Worm (Caenorhabditis elegans) whole organism, late embryonic: ENCODE results near the gene nspg-12.

Experiments
- elt-2 ChIP-seq: sonication (generic microtip); optimal IDR thresholded peaks from 2 replicates; lab custom pipeline; 2016; ENCODE audit warnings: missing genetic modification reagents, missing genetic modification characterization, missing compliant biosample characterization
- eyg-1 ChIP-seq: sonication (generic microtip); optimal IDR thresholded peaks from 2 replicates; lab custom pipeline; 2016; ENCODE audit warnings: missing genotype, missing genetic modification characterization, missing compliant biosample characterization
- pax-1 ChIP-seq: fragments of 150-350 bp; optimal IDR thresholded peaks from 2 replicates; lab custom pipeline; 2014; ENCODE audit warnings: missing biosample characterization, missing genetic modification characterization
- sox-2 ChIP-seq: fragments of 200-800 bp; sonication (Bioruptor generic); IDR thresholded peaks from 2 replicates; pipeline ENCODE4 v1.3.6; 2022; ENCODE audit warnings: missing genetic modification reagents, missing genetic modification characterization, missing compliant biosample characterization
- tbx-7 ChIP-seq: sonication (generic microtip); optimal IDR thresholded peaks from 2 replicates; lab custom pipeline; 2016; ENCODE audit warnings: missing genotype, missing genetic modification characterization, missing compliant biosample characterization
- unc-86 ChIP-seq: sonication (generic microtip); optimal IDR thresholded peaks from 2 replicates; lab custom pipeline; 2016; ENCODE audit warnings: missing genetic modification characterization, missing compliant biosample characterization

DNA sequence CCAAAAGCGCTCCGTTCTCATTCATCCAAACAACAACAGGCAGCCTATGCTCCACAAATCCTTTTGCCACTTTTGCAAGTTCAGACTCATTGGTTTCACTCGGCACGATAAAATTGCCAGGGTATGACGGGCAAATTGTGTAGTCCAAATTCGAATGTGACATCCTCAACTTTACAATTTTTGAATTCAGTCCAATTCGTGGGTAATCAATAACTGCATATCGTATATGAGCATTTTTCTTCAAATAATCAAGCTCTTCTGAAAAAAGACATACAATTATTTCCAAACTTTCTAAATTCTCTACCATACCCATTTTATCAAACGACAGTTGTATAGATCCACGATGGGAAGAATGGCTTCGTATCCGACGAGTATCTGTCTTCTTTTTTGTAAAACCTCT, 18.9 kb upstream of the nspg-12 start:
- TF ChIP-seq sox-2 (GFP tag; lab: Robert Waterston, UW) = no peak
- no peak for TF ChIP-seq eyg-1 (tag; lab: Kevin White, UChicago)
- no peak for TF ChIP-seq unc-86 (tag; lab: Kevin White, UChicago)
- TF ChIP-seq tbx-7 (tag; lab: Kevin White, UChicago) = no peak
- no peak for TF ChIP-seq elt-2 (tag; lab: Kevin White, UChicago)
- no peak for TF ChIP-seq pax-1 (tag; lab: Kevin White, UChicago)
